Worm (Caenorhabditis elegans) whole organism, L1 larva: ENCODE results near the gene seu-1.

Source experiments
- C16A3.4 ChIP-seq: fragments of 150-350 bp; optimal IDR thresholded peaks from 2 replicates; lab custom pipeline; 2014; ENCODE audit warnings: missing biosample characterization, missing genetic modification characterization
- C34B4.2 ChIP-seq: sonication (generic microtip); optimal IDR thresholded peaks from 2 replicates; lab custom pipeline; 2017; ENCODE audit warnings: mild to moderate bottlenecking, missing genetic modification characterization, missing compliant biosample characterization
- F16B12.6 ChIP-seq: fragments of 150-350 bp; optimal IDR thresholded peaks from 2 replicates; lab custom pipeline; 2014; ENCODE audit warnings: missing biosample characterization, missing genetic modification characterization
- alr-1 ChIP-seq: fragments of 200-800 bp; sonication (Bioruptor generic); optimal IDR thresholded peaks from 2 replicates; lab custom pipeline; 2018; ENCODE audit warnings: borderline replicate concordance, mild to moderate bottlenecking, missing genetic modification characterization, missing compliant biosample characterization
- ama-1 ChIP-seq: fragments of 150-350 bp; optimal IDR thresholded peaks from 2 replicates; lab custom pipeline; 2014
- blmp-1 ChIP-seq: fragments of 150-350 bp; optimal IDR thresholded peaks from 2 replicates; lab custom pipeline; 2014; ENCODE audit warnings: missing biosample characterization, missing genetic modification characterization
- ceh-8 ChIP-seq: fragments of 200-800 bp; sonication (Bioruptor generic); optimal IDR thresholded peaks from 2 replicates; lab custom pipeline; 2018; ENCODE audit warnings: mild to moderate bottlenecking, missing genetic modification characterization, moderate library complexity, missing compliant biosample characterization
- ceh-82 ChIP-seq, 3 experiments: fragments of 150-350 bp in 1 of 3; sonication (generic microtip) in 2 of 3; optimal IDR thresholded peaks; 2 replicates each; lab custom pipeline; 2014 to 2017; ENCODE audit warnings: missing biosample characterization in 3 of 3, missing genetic modification characterization in 3 of 3
- ceh-88 ChIP-seq: fragments of 200-800 bp; sonication (Bioruptor generic); IDR thresholded peaks from 2 replicates; pipeline ENCODE4 v1.3.6; 2022; ENCODE audit warnings: missing genetic modification characterization, missing compliant biosample characterization
- ceh-90 ChIP-seq: sonication (generic microtip); optimal IDR thresholded peaks from 2 replicates; lab custom pipeline; 2016; ENCODE audit warnings: missing genetic modification characterization, missing compliant biosample characterization
- ces-1 ChIP-seq: fragments of 150-350 bp; optimal IDR thresholded peaks from 2 replicates; lab custom pipeline; 2014; ENCODE audit warnings: missing biosample characterization, missing genetic modification reagents, missing genetic modification characterization
- dpl-1 ChIP-seq, 3 experiments: fragments of 150-350 bp in 2 of 3; sonication (generic microtip) in 1 of 3; optimal IDR thresholded peaks; 2 replicates each; lab custom pipeline; 2014 to 2017; ENCODE audit warnings: missing biosample characterization in 3 of 3, missing genetic modification characterization in 3 of 3, missing genetic modification reagents in 3 of 3
- efl-1 ChIP-seq, 4 experiments: fragments of 150-350 bp; optimal IDR thresholded peaks in 3 of 4; peaks in 1 of 4; 1 replicate in 1 of 4; 2 replicates in 3 of 4; lab custom pipeline; 2014; ENCODE audit warnings: missing biosample characterization in 2 of 4, missing genetic modification characterization in 2 of 4, missing genetic modification reagents in 2 of 4
- efl-3 ChIP-seq: fragments of 200-800 bp; sonication (Bioruptor generic); optimal IDR thresholded peaks from 2 replicates; lab custom pipeline; 2018; ENCODE audit warnings: mild to moderate bottlenecking, missing genetic modification characterization, missing compliant biosample characterization
- egl-13 ChIP-seq: sonication (generic microtip); optimal IDR thresholded peaks from 2 replicates; lab custom pipeline; 2016; ENCODE audit warnings: missing genotype, missing genetic modification reagents, missing genetic modification characterization, missing compliant biosample characterization
- elt-2 ChIP-seq: sonication (generic microtip); optimal IDR thresholded peaks from 2 replicates; lab custom pipeline; 2016; ENCODE audit warnings: missing genetic modification characterization, mild to moderate bottlenecking, inconsistent platforms, missing compliant biosample characterization, missing genetic modification reagents
- ets-5 ChIP-seq: fragments of 200-800 bp; sonication (Bioruptor generic); IDR thresholded peaks from 2 replicates; pipeline ENCODE4 v1.3.6; 2022; ENCODE audit warnings: missing genetic modification characterization, missing compliant biosample characterization
- fkh-4 ChIP-seq: sonication (generic microtip); optimal IDR thresholded peaks from 2 replicates; lab custom pipeline; 2016; ENCODE audit warnings: missing compliant biosample characterization, missing genetic modification characterization, borderline replicate concordance
- grh-1 ChIP-seq: fragments of 200-800 bp; sonication (Bioruptor generic); IDR thresholded peaks from 2 replicates; pipeline ENCODE4 v1.3.6; 2022; ENCODE audit warnings: missing genetic modification reagents, missing genetic modification characterization, missing compliant biosample characterization
- hpl-2 ChIP-seq: fragments of 150-350 bp; optimal IDR thresholded peaks from 2 replicates; lab custom pipeline; 2014; ENCODE audit warnings: missing biosample characterization, missing genetic modification reagents, missing genetic modification characterization
- irx-1 ChIP-seq: sonication (generic microtip); optimal IDR thresholded peaks from 2 replicates; lab custom pipeline; 2016; ENCODE audit warnings: missing genetic modification characterization, missing compliant biosample characterization
- jun-1 ChIP-seq: fragments of 150-350 bp; optimal IDR thresholded peaks from 2 replicates; lab custom pipeline; 2014; ENCODE audit warnings: missing biosample characterization, missing genetic modification reagents, missing genetic modification characterization
- lin-14 ChIP-seq: fragments of 200-800 bp; sonication (Bioruptor generic); optimal IDR thresholded peaks from 2 replicates; lab custom pipeline; 2018; ENCODE audit warnings: mild to moderate bottlenecking, missing genetic modification characterization, moderate library complexity, missing compliant biosample characterization
- lin-15B ChIP-seq: fragments of 150-350 bp; sonication (generic microtip); optimal IDR thresholded peaks from 3 replicates; lab custom pipeline; 2014; ENCODE audit warnings: missing biosample characterization, missing genetic modification characterization
- lin-35 ChIP-seq, 2 experiments: fragments of 150-350 bp; optimal IDR thresholded peaks; 2 replicates each; lab custom pipeline; 2014; ENCODE audit warnings: missing biosample characterization in 2 of 2, missing genetic modification characterization in 2 of 2, missing genetic modification reagents in 2 of 2
- lsy-2 ChIP-seq, 2 experiments: fragments of 150-350 bp; optimal IDR thresholded peaks; 2 replicates each; lab custom pipeline; 2014; ENCODE audit warnings: missing biosample characterization in 2 of 2, missing genetic modification characterization in 2 of 2
- mef-2 ChIP-seq: fragments of 150-350 bp; optimal IDR thresholded peaks from 2 replicates; lab custom pipeline; 2014; ENCODE audit warnings: missing biosample characterization, missing genetic modification characterization
- nhr-12 ChIP-seq: sonication (generic microtip); optimal IDR thresholded peaks from 2 replicates; lab custom pipeline; 2017; ENCODE audit warnings: missing biosample characterization, missing genetic modification characterization
- nhr-20 ChIP-seq: sonication (generic microtip); optimal IDR thresholded peaks from 2 replicates; lab custom pipeline; 2016; ENCODE audit warnings: mild to moderate bottlenecking, missing genetic modification characterization, missing compliant biosample characterization
- nhr-237 ChIP-seq: fragments of 150-350 bp; optimal IDR thresholded peaks from 2 replicates; lab custom pipeline; 2014; ENCODE audit warnings: missing biosample characterization, missing genetic modification characterization
- nhr-28 ChIP-seq: fragments of 150-350 bp; optimal IDR thresholded peaks from 2 replicates; lab custom pipeline; 2014; ENCODE audit warnings: missing biosample characterization, missing genetic modification characterization
- nhr-47 ChIP-seq: sonication (generic microtip); optimal IDR thresholded peaks from 2 replicates; lab custom pipeline; 2016; ENCODE audit warnings: mild to moderate bottlenecking, missing genetic modification characterization, moderate library complexity, missing compliant biosample characterization
- nhr-77 ChIP-seq: fragments of 150-350 bp; optimal IDR thresholded peaks from 2 replicates; lab custom pipeline; 2014; ENCODE audit warnings: missing biosample characterization, missing genetic modification characterization
- nhr-85 ChIP-seq: sonication (generic microtip); peaks from one replicate; lab custom pipeline; 2016; ENCODE audit warnings: missing genetic modification characterization, inconsistent platforms, missing compliant biosample characterization
- nhr-90 ChIP-seq: sonication (generic microtip); optimal IDR thresholded peaks from 2 replicates; lab custom pipeline; 2016; ENCODE audit warnings: mild to moderate bottlenecking, missing genetic modification characterization, missing compliant biosample characterization; ENCODE audit not compliant: poor library complexity
- pax-3 ChIP-seq: fragments of 200-800 bp; sonication (Bioruptor generic); optimal IDR thresholded peaks from 2 replicates; lab custom pipeline; 2018; ENCODE audit warnings: mild to moderate bottlenecking, missing genetic modification characterization, moderate library complexity, missing compliant biosample characterization
- rnt-1 ChIP-seq: sonication (generic microtip); optimal IDR thresholded peaks from 2 replicates; lab custom pipeline; 2016; ENCODE audit warnings: mild to moderate bottlenecking, missing genetic modification characterization, moderate library complexity, missing compliant biosample characterization
- skn-1 ChIP-seq: fragments of 150-350 bp; optimal IDR thresholded peaks from 2 replicates; lab custom pipeline; 2014; ENCODE audit warnings: missing biosample characterization, missing genetic modification characterization
- sox-4 ChIP-seq: sonication (generic microtip); optimal IDR thresholded peaks from 2 replicates; lab custom pipeline; 2016; ENCODE audit warnings: missing genetic modification characterization, missing compliant biosample characterization
- sptf-1 ChIP-seq: fragments of 150-350 bp; optimal IDR thresholded peaks from 2 replicates; lab custom pipeline; 2014; ENCODE audit warnings: missing biosample characterization, missing genetic modification characterization
- sup-37 ChIP-seq: fragments of 200-800 bp; sonication (Bioruptor generic); optimal IDR thresholded peaks from 2 replicates; lab custom pipeline; 2018; ENCODE audit warnings: mild to moderate bottlenecking, missing genetic modification characterization, missing compliant biosample characterization
- swsn-7 ChIP-seq: sonication (generic microtip); optimal IDR thresholded peaks from 2 replicates; lab custom pipeline; 2016; ENCODE audit warnings: missing genetic modification characterization, missing compliant biosample characterization
- tlp-1 ChIP-seq: fragments of 150-350 bp; optimal IDR thresholded peaks from 2 replicates; lab custom pipeline; 2014; ENCODE audit warnings: missing biosample characterization, missing genetic modification characterization
- unc-130 ChIP-seq: fragments of 150-350 bp; optimal IDR thresholded peaks from 2 replicates; lab custom pipeline; 2017; ENCODE audit warnings: missing biosample characterization, missing genetic modification characterization, inconsistent platforms
- unc-30 ChIP-seq: sonication (generic microtip); optimal IDR thresholded peaks from 2 replicates; lab custom pipeline; 2017; ENCODE audit warnings: missing biosample characterization, missing genetic modification characterization
- unc-86 ChIP-seq: sonication (generic microtip); optimal IDR thresholded peaks from 2 replicates; lab custom pipeline; 2016; ENCODE audit warnings: missing genetic modification characterization, missing compliant biosample characterization
- unc-98 ChIP-seq: fragments of 200-800 bp; sonication (Bioruptor generic); IDR thresholded peaks from 2 replicates; pipeline ENCODE4 v1.3.6; 2022; ENCODE audit warnings: missing genetic modification characterization, missing compliant biosample characterization
- xbp-1 ChIP-seq: sonication (generic microtip); optimal IDR thresholded peaks from 2 replicates; lab custom pipeline; 2016; ENCODE audit warnings: missing genetic modification characterization, missing compliant biosample characterization
- zag-1 ChIP-seq: fragments of 150-350 bp; optimal IDR thresholded peaks from 2 replicates; lab custom pipeline; 2014; ENCODE audit warnings: missing biosample characterization, missing genetic modification characterization
- ztf-11 ChIP-seq, 2 experiments: sonication (generic microtip); optimal IDR thresholded peaks; 2 replicates each; lab custom pipeline; 2016 to 2017; ENCODE audit warnings: missing genetic modification characterization in 2 of 2, missing biosample characterization in 1 of 2, missing compliant biosample characterization in 1 of 2
- ztf-4 ChIP-seq: fragments of 150-350 bp; optimal IDR thresholded peaks from 2 replicates; lab custom pipeline; 2014; ENCODE audit warnings: missing biosample characterization, missing genetic modification characterization

seu-1 gene

ce11 chrIV:6321667-6322066 lies 7.8 kb upstream of the seu-1 start, which contains the start of gene Y73B6BL.29 (continued):
- TF ChIP-seq nhr-20 (tag; lab: Kevin White, UChicago) = peak; percentile 95
- peak; percentile 78 for TF ChIP-seq lin-15B (tag; lab: Kevin White, UChicago)
- peak; percentile 92 for TF ChIP-seq unc-130 (tag; lab: Kevin White, UChicago)
- TF ChIP-seq nhr-85 = peak; percentile 98
- TF ChIP-seq skn-1 (tag; lab: Kevin White, UChicago) = peak; percentile 83
- peak; percentile 98 for TF ChIP-seq egl-13 (tag; lab: Kevin White, UChicago)
- TF ChIP-seq fkh-4 = peak; percentile 99
- TF ChIP-seq ceh-90 (tag; lab: Kevin White, UChicago) = peak; percentile 100
- peak; percentile 19 for TF ChIP-seq nhr-237
- TF ChIP-seq swsn-7 (tag; lab: Kevin White, UChicago) = peak; percentile 95
- TF ChIP-seq zag-1 = no peak
- TF ChIP-seq sup-37 (GFP tag; lab: Kevin White, UChicago) = peak; percentile 78
- TF ChIP-seq hpl-2 (GFP tag; lab: Kevin White, UChicago) = no peak
- TF ChIP-seq blmp-1 (tag; lab: Kevin White, UChicago) = peak; percentile 77
- TF ChIP-seq mef-2 (tag; lab: Kevin White, UChicago) = peak; percentile 16
- peak; percentile 95 for TF ChIP-seq lin-14 (GFP tag; lab: Kevin White, UChicago)
- peak; percentile 96 for TF ChIP-seq lsy-2 (tag; optimal IDR thresholded peaks at IDR 0.05; lab: Kevin White, UChicago)
- no peak for TF ChIP-seq nhr-77 (tag; lab: Kevin White, UChicago)
- peak; percentile 72 for TF ChIP-seq C34B4.2 (tag; lab: Kevin White, UChicago)
- peak; percentile 99 for TF ChIP-seq irx-1 (tag; lab: Kevin White, UChicago)
- no peak for TF ChIP-seq alr-1
- peak; percentile 85 for TF ChIP-seq ztf-4 (tag; lab: Kevin White, UChicago)
- TF ChIP-seq unc-30 (tag; lab: Kevin White, UChicago) = no peak
- TF ChIP-seq xbp-1 = peak; percentile 94
- no peak for TF ChIP-seq nhr-12 (tag; lab: Kevin White, UChicago)
- TF ChIP-seq nhr-28 (tag; lab: Kevin White, UChicago) = no peak
- TF ChIP-seq efl-3 (GFP tag; lab: Kevin White, UChicago) = peak; percentile 87
- peak; percentile 85 for TF ChIP-seq ceh-88
- peak; percentile 97 for TF ChIP-seq ceh-8 (GFP tag; lab: Kevin White, UChicago)
- TF ChIP-seq sox-4 (tag; lab: Kevin White, UChicago) = peak; percentile 96
- peak; percentile 100 for TF ChIP-seq rnt-1 (tag; lab: Kevin White, UChicago)
- peak; percentile 88 for TF ChIP-seq elt-2 (tag; lab: Kevin White, UChicago)
- peak; percentile 73 for TF ChIP-seq jun-1 (tag; lab: Kevin White, UChicago)
- TF ChIP-seq lin-35 (GFP tag; optimal IDR thresholded peaks at IDR 0.05; lab: Kevin White, UChicago) = peak; percentile 99
- no peak for TF ChIP-seq ces-1
- peak; percentile 97 for TF ChIP-seq nhr-47 (tag; lab: Kevin White, UChicago)
- TF ChIP-seq ztf-11 (tag; optimal IDR thresholded peaks at IDR 0.05; lab: Kevin White, UChicago) = peak in 1 of 2 experiments; percentile 98
- peak; percentile 83 for TF ChIP-seq C16A3.4
- TF ChIP-seq tlp-1 (tag; lab: Kevin White, UChicago) = no peak
- peak; percentile 90 for TF ChIP-seq unc-86 (tag; lab: Kevin White, UChicago)
- TF ChIP-seq ceh-82 (tag; optimal IDR thresholded peaks at IDR 0.05; lab: Kevin White, UChicago) = peak; percentile 88

ce11 chrIV:6323654-6324224 lies 5.7 kb upstream of the seu-1 start, which contains the start of gene sqd-1:
sqd-1 (plus strand) TSS chrIV:6324174.
- peak; percentile 86 to 88 (median 88) for TF ChIP-seq dpl-1 (GFP tag; optimal IDR thresholded peaks at IDR 0.05; lab: Kevin White, UChicago)
- TF ChIP-seq ztf-11 (tag; optimal IDR thresholded peaks at IDR 0.05; lab: Kevin White, UChicago) = peak in 1 of 2 experiments; percentile 97
- peak; percentile 85 for TF ChIP-seq ama-1
- TF ChIP-seq F16B12.6 (tag; lab: Kevin White, UChicago) = peak; percentile 71
- no peak for TF ChIP-seq alr-1
- peak; percentile 94 to 95 for TF ChIP-seq efl-1 (optimal IDR thresholded peaks at IDR 0.05; lab: Kevin White, UChicago)
- peak; percentile 87 to 99 for TF ChIP-seq efl-1 (GFP tag; optimal IDR thresholded peaks at IDR 0.05 in 1 of 2; lab: Kevin White, UChicago)
- peak; percentile 95 for TF ChIP-seq lin-14 (GFP tag; lab: Kevin White, UChicago)
- peak; percentile 98 for TF ChIP-seq nhr-90 (tag; lab: Kevin White, UChicago)
- peak; percentile 89 for TF ChIP-seq nhr-77 (tag; lab: Kevin White, UChicago)
- TF ChIP-seq rnt-1 (tag; lab: Kevin White, UChicago) = peak; percentile 98
- peak; percentile 95 for TF ChIP-seq pax-3
- TF ChIP-seq ets-5 (GFP tag; lab: Robert Waterston, UW) = 0 out of 2 replicates have a peak, but pooled peaks have one; percentile 13
- peak; percentile 61 for TF ChIP-seq fkh-4
- peak; percentile 67; the same call in 1 of the 2 replicates for TF ChIP-seq unc-98 (GFP tag; lab: Robert Waterston, UW)
- no peak for TF ChIP-seq sptf-1 (tag; lab: Kevin White, UChicago)
- TF ChIP-seq grh-1 (GFP tag; lab: Robert Waterston, UW) = peak; percentile 97
- peak; percentile 89 to 94 for TF ChIP-seq lin-35 (GFP tag; optimal IDR thresholded peaks at IDR 0.05; lab: Kevin White, UChicago)
- TF ChIP-seq unc-130 (tag; lab: Kevin White, UChicago) = peak; percentile 98
